Fruit fly (Drosophila melanogaster): ENCODE data around the gene loco.

The loco gene

dm6 chr3R:22590668-22591275, 48.4 kb downstream of the loco start (continued):
- TF ChIP-seq Dll (GFP tag; IDR thresholded peaks at IDR 0.05; ENCODE audit: partially characterized antibody) (no peak), CG3065 (GFP tag; optimal IDR thresholded peaks at IDR 0.05) (peak; percentile 28), z (GFP tag; IDR thresholded peaks at IDR 0.05) (no peak), otp (GFP tag; IDR thresholded peaks at IDR 0.05) (0 out of 3 replicates have a peak, but pooled peaks have one; percentile 10), CG3838 (GFP tag; optimal IDR thresholded peaks at IDR 0.05) (no peak), inv (GFP tag; IDR thresholded peaks at IDR 0.05; ENCODE audit: partially characterized antibody) (no peak), C15 (GFP tag; IDR thresholded peaks at IDR 0.05) (no peak), Bdp1 (GFP tag; optimal IDR thresholded peaks at IDR 0.05) (peak; percentile 32), CG11398 (GFP tag; optimal IDR thresholded peaks at IDR 0.05) (no peak), da (GFP tag; optimal IDR thresholded peaks at IDR 0.05) (no peak), vvl (GFP tag; IDR thresholded peaks at IDR 0.05) (peak; percentile 12; the same call in 1 of the 2 replicates), Ets97D (GFP tag; optimal IDR thresholded peaks at IDR 0.05) (peak; percentile 17), Hmr (GFP tag; optimal IDR thresholded peaks at IDR 0.05) (peak; percentile 20), CG5245 (GFP tag; optimal IDR thresholded peaks at IDR 0.05) (no peak), Doc2 (GFP tag; IDR thresholded peaks at IDR 0.05) (no peak), eve (GFP tag; optimal IDR thresholded peaks at IDR 0.05) (no peak), tio (GFP tag; optimal IDR thresholded peaks at IDR 0.05) (peak; percentile 72), CG17359 (tag; optimal IDR thresholded peaks at IDR 0.05) (peak; percentile 47), Elba2 (GFP tag; optimal IDR thresholded peaks at IDR 0.05) (no peak), CG13775 (GFP tag; optimal IDR thresholded peaks at IDR 0.05) (peak; percentile 63), klu (GFP tag; IDR thresholded peaks at IDR 0.05) (no peak), crol (GFP tag; IDR thresholded peaks at IDR 0.05) (no peak; the same call in 1 of the 2 replicates), CG6854 (GFP tag; optimal IDR thresholded peaks at IDR 0.05) (no peak), pros (GFP tag; optimal IDR thresholded peaks at IDR 0.05) (no peak), Deaf1 (tag; optimal IDR thresholded peaks at IDR 0.05) (no peak), mld (GFP tag; IDR thresholded peaks at IDR 0.05; ENCODE audit: partially characterized antibody) (no peak), CG13624 (GFP tag; optimal IDR thresholded peaks at IDR 0.05) (no peak), MTF-1 (GFP tag; optimal IDR thresholded peaks at IDR 0.05; ENCODE audit: borderline replicate concordance) (peak; percentile 49), Asciz (GFP tag; optimal IDR thresholded peaks at IDR 0.05) (peak; percentile 69), Fer3 (tag; optimal IDR thresholded peaks at IDR 0.05) (no peak), PHDP (tag; optimal IDR thresholded peaks at IDR 0.05) (peak; percentile 65), CG14860 (GFP tag; IDR thresholded peaks at IDR 0.05; ENCODE audit: partially characterized antibody) (no peak), CG3281 (GFP tag; optimal IDR thresholded peaks at IDR 0.05) (no peak), CG7271 (tag; optimal IDR thresholded peaks at IDR 0.05) (no peak), kay (GFP tag; optimal IDR thresholded peaks at IDR 0.05) (peak; percentile 25), Sin3A (optimal IDR thresholded peaks at IDR 0.05) (no peak), tin (GFP tag; optimal IDR thresholded peaks at IDR 0.05) (peak; percentile 47), chinmo (GFP tag; IDR thresholded peaks at IDR 0.05; ENCODE audit: partially characterized antibody) (peak; percentile 51; the same call in 1 of the 4 replicates), zfh2 (GFP tag; optimal IDR thresholded peaks at IDR 0.05) (no peak), cg (GFP tag; optimal IDR thresholded peaks at IDR 0.05) (peak; percentile 75), CG1529 (GFP tag; optimal IDR thresholded peaks at IDR 0.05) (peak; percentile 71), sna (GFP tag; IDR thresholded peaks at IDR 0.05; ENCODE audit: partially characterized antibody) (no peak), CG17186 (GFP tag; optimal IDR thresholded peaks at IDR 0.05) (peak; percentile 52), CG11560 (tag; IDR thresholded peaks at IDR 0.05) (no peak), Taf1 (GFP tag; IDR thresholded peaks at IDR 0.05) (no peak), CG14014 (GFP tag; IDR thresholded peaks at IDR 0.05) (no peak), CG1602 (GFP tag; optimal IDR thresholded peaks at IDR 0.05) (peak; percentile 56), CG13287 (GFP tag; IDR thresholded peaks at IDR 0.05; ENCODE audit: partially characterized antibody) (no peak), CG10366 (GFP tag; IDR thresholded peaks at IDR 0.05) (peak; percentile 37; the same call in 1 of the 2 replicates), gcm (GFP tag; optimal IDR thresholded peaks at IDR 0.05) (peak; percentile 72)
